Worm (Caenorhabditis elegans) whole organism, L4 larva: ENCODE results near the gene T01D1.5.
A peak's percentile ranks its signal among the peaks of the same experiment; 100 is the strongest.

ENCODE experiments used
- D1046.2 ChIP-seq: fragments of 200-800 bp; sonication (Bioruptor generic); IDR thresholded peaks from 2 replicates; pipeline ENCODE4 v1.3.6; 2022; ENCODE audit warnings: missing genetic modification characterization, missing compliant biosample characterization
- F26F4.8 ChIP-seq: fragments of 200-800 bp; sonication (Bioruptor generic); conservative IDR thresholded peaks from 2 replicates; pipeline ENCODE4 v1.3.6; 2022; ENCODE audit warnings: missing genetic modification characterization, missing compliant biosample characterization
- F49E8.2 ChIP-seq: sonication (generic microtip); optimal IDR thresholded peaks from 2 replicates; lab custom pipeline; 2016; ENCODE audit warnings: missing compliant biosample characterization, mild to moderate bottlenecking, missing genetic modification characterization, borderline replicate concordance
- Y105C5A.15 ChIP-seq: fragments of 200-800 bp; sonication (Bioruptor generic); IDR thresholded peaks from 2 replicates; pipeline ENCODE4 v1.3.6; 2022; ENCODE audit warnings: missing genetic modification characterization, missing compliant biosample characterization
- Y5F2A.4 ChIP-seq: fragments of 200-800 bp; sonication (Bioruptor generic); optimal IDR thresholded peaks from 2 replicates; lab custom pipeline; 2018; ENCODE audit warnings: mild to moderate bottlenecking, missing genetic modification characterization, missing compliant biosample characterization
- ZK546.5 ChIP-seq, 2 experiments: sonication (generic microtip); optimal IDR thresholded peaks; 2 replicates each; lab custom pipeline; 2017; ENCODE audit warnings: missing biosample characterization in 2 of 2, missing genetic modification characterization in 2 of 2
- aha-1 ChIP-seq: fragments of 150-350 bp; peaks from one replicate; lab custom pipeline; 2014; ENCODE audit warnings: missing biosample characterization, missing genetic modification characterization
- aly-2 ChIP-seq: sonication (generic microtip); optimal IDR thresholded peaks from 2 replicates; lab custom pipeline; 2018; ENCODE audit warnings: missing biosample characterization, missing genetic modification characterization
- arid-1 ChIP-seq: fragments of 200-800 bp; sonication (Bioruptor generic); conservative IDR thresholded peaks from 2 replicates; pipeline ENCODE4 v1.3.6; 2022; ENCODE audit warnings: missing genetic modification reagents, missing genetic modification characterization, missing compliant biosample characterization
- ceh-32 ChIP-seq: sonication (generic microtip); optimal IDR thresholded peaks from 2 replicates; lab custom pipeline; 2016; ENCODE audit warnings: mild to moderate bottlenecking, missing genetic modification characterization, missing compliant biosample characterization; ENCODE audit not compliant: poor library complexity
- ceh-44 ChIP-seq: fragments of 200-800 bp; sonication (Bioruptor generic); IDR thresholded peaks from 2 replicates; pipeline ENCODE4 v1.3.6; 2022; ENCODE audit warnings: missing genetic modification reagents, missing genetic modification characterization, missing compliant biosample characterization
- ceh-62 ChIP-seq: sonication (generic microtip); optimal IDR thresholded peaks from 2 replicates; lab custom pipeline; 2017; ENCODE audit warnings: missing biosample characterization, missing genetic modification characterization
- dmd-6 ChIP-seq: fragments of 200-800 bp; sonication (Bioruptor generic); IDR thresholded peaks from 2 replicates; pipeline ENCODE4 v1.3.6; 2022; ENCODE audit warnings: missing genetic modification reagents, missing genetic modification characterization, missing compliant biosample characterization
- dmd-8 ChIP-seq: fragments of 200-800 bp; sonication (Bioruptor generic); IDR thresholded peaks from 2 replicates; pipeline ENCODE4 v1.3.6; 2022; ENCODE audit warnings: missing genetic modification characterization, missing compliant biosample characterization
- dpl-1 ChIP-seq: fragments of 150-350 bp; optimal IDR thresholded peaks from 2 replicates; lab custom pipeline; 2014; ENCODE audit warnings: missing biosample characterization, missing genetic modification reagents, missing genetic modification characterization
- egl-27 ChIP-seq: sonication (generic microtip); optimal IDR thresholded peaks from 3 replicates; lab custom pipeline; 2017; ENCODE audit warnings: missing biosample characterization, missing genetic modification reagents, missing genetic modification characterization
- egl-43 ChIP-seq: fragments of 200-800 bp; sonication (Bioruptor generic); IDR thresholded peaks from 2 replicates; pipeline ENCODE4 v1.3.6; 2022; ENCODE audit warnings: missing genetic modification reagents, missing genetic modification characterization, missing compliant biosample characterization
- fkh-10 ChIP-seq: fragments of 150-350 bp; optimal IDR thresholded peaks from 2 replicates; lab custom pipeline; 2014; ENCODE audit warnings: missing biosample characterization, missing genetic modification reagents, missing genetic modification characterization
- lin-13 ChIP-seq: fragments of 150-350 bp; optimal IDR thresholded peaks from 2 replicates; lab custom pipeline; 2014; ENCODE audit warnings: missing biosample characterization, missing genetic modification reagents, missing genetic modification characterization
- lin-15B ChIP-seq: fragments of 150-350 bp; sonication (generic microtip); optimal IDR thresholded peaks from 3 replicates; lab custom pipeline; 2014; ENCODE audit warnings: missing biosample characterization, missing genetic modification characterization
- lin-38 ChIP-seq: fragments of 200-800 bp; sonication (Bioruptor generic); IDR thresholded peaks from 2 replicates; pipeline ENCODE4 v1.3.6; 2022; ENCODE audit warnings: missing genetic modification reagents, missing genetic modification characterization, missing compliant biosample characterization
- lin-39 ChIP-seq: fragments of 150-350 bp; optimal IDR thresholded peaks from 2 replicates; lab custom pipeline; 2014; ENCODE audit warnings: missing biosample characterization, missing genetic modification reagents, missing genetic modification characterization
- lir-3 ChIP-seq: sonication (generic microtip); optimal IDR thresholded peaks from 2 replicates; lab custom pipeline; 2016; ENCODE audit warnings: mild to moderate bottlenecking, missing genetic modification characterization, missing compliant biosample characterization
- lsy-2 ChIP-seq, 2 experiments: fragments of 150-350 bp in 1 of 2; sonication (generic microtip) in 1 of 2; optimal IDR thresholded peaks; 2 replicates each; lab custom pipeline; 2014 to 2017; ENCODE audit warnings: missing biosample characterization in 2 of 2, missing genetic modification characterization in 2 of 2
- mdl-1 ChIP-seq, 2 experiments: fragments of 150-350 bp in 1 of 2; sonication (generic microtip) in 1 of 2; optimal IDR thresholded peaks; 2 replicates each; lab custom pipeline; 2014 to 2017; ENCODE audit warnings: missing biosample characterization in 2 of 2, missing genetic modification characterization in 2 of 2
- mes-2 ChIP-seq: sonication (generic microtip); optimal IDR thresholded peaks from 2 replicates; lab custom pipeline; 2016; ENCODE audit warnings: missing genotype, mild to moderate bottlenecking, missing genetic modification characterization, missing compliant biosample characterization; ENCODE audit not compliant: poor library complexity, severe bottlenecking
- mxl-2 ChIP-seq: fragments of 200-800 bp; sonication (Bioruptor generic); conservative IDR thresholded peaks from 2 replicates; pipeline ENCODE4 v1.3.6; 2022; ENCODE audit warnings: missing genetic modification reagents, missing genetic modification characterization, missing compliant biosample characterization
- mxl-3 ChIP-seq: fragments of 200-800 bp; sonication (Bioruptor generic); optimal IDR thresholded peaks from 2 replicates; lab custom pipeline; 2018; ENCODE audit warnings: mild to moderate bottlenecking, missing genetic modification characterization, missing compliant biosample characterization
- nhr-111 ChIP-seq: fragments of 200-800 bp; sonication (Bioruptor generic); optimal IDR thresholded peaks from 2 replicates; lab custom pipeline; 2018; ENCODE audit warnings: mild to moderate bottlenecking, missing genetic modification characterization, missing compliant biosample characterization
- nhr-25 ChIP-seq: sonication (generic microtip); optimal IDR thresholded peaks from 2 replicates; lab custom pipeline; 2017; ENCODE audit warnings: missing genetic modification characterization, mild to moderate bottlenecking, missing compliant biosample characterization, antibody characterized with exemption, moderate library complexity, borderline replicate concordance; ENCODE audit not compliant: insufficient read depth
- nhr-28 ChIP-seq: fragments of 150-350 bp; optimal IDR thresholded peaks from 2 replicates; lab custom pipeline; 2014; ENCODE audit warnings: missing biosample characterization, missing genetic modification characterization
- nhr-41 ChIP-seq: fragments of 200-800 bp; sonication (Bioruptor generic); IDR thresholded peaks from 2 replicates; pipeline ENCODE4 v1.3.6; 2022; ENCODE audit warnings: missing genetic modification reagents, missing genetic modification characterization, missing compliant biosample characterization
- nhr-6 ChIP-seq: fragments of 150-350 bp; optimal IDR thresholded peaks from 2 replicates; lab custom pipeline; 2014; ENCODE audit warnings: missing biosample characterization, missing genetic modification characterization
- nhr-77 ChIP-seq: fragments of 150-350 bp; optimal IDR thresholded peaks from 2 replicates; lab custom pipeline; 2014; ENCODE audit warnings: missing biosample characterization, missing genetic modification characterization
- pha-4 ChIP-seq, 2 experiments: fragments of 150-350 bp in 1 of 2; fragments of 200-800 bp in 1 of 2; sonication (Bioruptor generic) in 1 of 2; IDR thresholded peaks in 1 of 2; optimal IDR thresholded peaks in 1 of 2; 2 replicates each; pipeline versions ENCODE4 v1.3.6 to Lab custom; 2014 to 2022; ENCODE audit warnings: missing genetic modification characterization in 2 of 2, missing genetic modification reagents in 2 of 2, missing biosample characterization in 1 of 2, missing compliant biosample characterization in 1 of 2
- saeg-2 ChIP-seq: fragments of 200-800 bp; sonication (Bioruptor generic); IDR thresholded peaks from 2 replicates; pipeline ENCODE4 v1.3.6; 2022; ENCODE audit warnings: missing genetic modification reagents, missing genetic modification characterization, missing compliant biosample characterization
- set-16 ChIP-seq: fragments of 200-800 bp; sonication (Bioruptor generic); IDR thresholded peaks from 2 replicates; pipeline ENCODE4 v1.3.6; 2022; ENCODE audit warnings: missing genetic modification reagents, missing genetic modification characterization, missing compliant biosample characterization
- snpc-4 ChIP-seq: fragments of 150-350 bp; optimal IDR thresholded peaks from 2 replicates; lab custom pipeline; 2014; ENCODE audit warnings: missing biosample characterization, missing genetic modification characterization
- tag-97 ChIP-seq: fragments of 200-800 bp; sonication (Bioruptor generic); IDR thresholded peaks from 2 replicates; pipeline ENCODE4 v1.3.6; 2022; ENCODE audit warnings: missing genetic modification characterization, missing compliant biosample characterization
- tra-1 ChIP-seq: fragments of 200-800 bp; sonication (Bioruptor generic); IDR thresholded peaks from 2 replicates; pipeline ENCODE4 v1.3.6; 2022; ENCODE audit warnings: missing genetic modification reagents, missing genetic modification characterization, missing compliant biosample characterization
- unc-130 ChIP-seq: sonication (generic microtip); optimal IDR thresholded peaks from 2 replicates; lab custom pipeline; 2016; ENCODE audit warnings: missing genetic modification reagents, missing genetic modification characterization, missing compliant biosample characterization
- unc-39 ChIP-seq: sonication (generic microtip); optimal IDR thresholded peaks from 2 replicates; lab custom pipeline; 2017; ENCODE audit warnings: missing biosample characterization, missing genetic modification characterization
- unc-62 ChIP-seq, 3 experiments: fragments of 150-350 bp in 1 of 3; sonication (generic microtip); optimal IDR thresholded peaks in 2 of 3; peaks in 1 of 3; 1 replicate in 1 of 3; 2 replicates in 2 of 3; lab custom pipeline; 2014 to 2017; ENCODE audit warnings: missing biosample characterization in 3 of 3, missing genetic modification characterization in 3 of 3, missing genetic modification reagents in 3 of 3, missing genotype in 1 of 3
- vab-7 ChIP-seq: fragments of 200-800 bp; sonication (Bioruptor generic); IDR thresholded peaks from 2 replicates; pipeline ENCODE4 v1.3.6; 2022; ENCODE audit warnings: missing genetic modification reagents, missing genetic modification characterization, missing compliant biosample characterization
- zip-11 ChIP-seq: fragments of 200-800 bp; sonication (Bioruptor generic); IDR thresholded peaks from 2 replicates; pipeline ENCODE4 v1.3.6; 2022; ENCODE audit warnings: missing genetic modification characterization, missing compliant biosample characterization
- zip-2 ChIP-seq: fragments of 150-350 bp; optimal IDR thresholded peaks from 2 replicates; lab custom pipeline; 2014; ENCODE audit warnings: missing biosample characterization, missing genetic modification characterization

T01D1.5 gene

ce11 chrII:221212-221611 is 32.3 kb upstream of the T01D1.5 start (continued):
- TF ChIP-seq lin-39 (tag; lab: Kevin White, UChicago) (no peak), unc-62 (GFP tag; optimal IDR thresholded peaks at IDR 0.05 in 1 of 2; lab: Kevin White, UChicago) (peak in 1 of 2 experiments; percentile 98), unc-62 (tag; optimal IDR thresholded peaks at IDR 0.05; lab: Kevin White, UChicago) (no peak), dmd-8 (GFP tag; lab: Robert Waterston, UW) (no peak), lin-15B (tag; lab: Kevin White, UChicago) (no peak), mdl-1 (tag; optimal IDR thresholded peaks at IDR 0.05; lab: Kevin White, UChicago) (peak; percentile 39 to 92), saeg-2 (GFP tag; lab: Robert Waterston, UW) (no peak), unc-39 (tag; lab: Kevin White, UChicago) (no peak), nhr-28 (peak; percentile 86), ceh-62 (tag; lab: Kevin White, UChicago) (no peak), ZK546.5 (tag; optimal IDR thresholded peaks at IDR 0.05; lab: Kevin White, UChicago) (no peak), arid-1 (GFP tag; lab: Robert Waterston, UW) (no peak), nhr-6 (tag; lab: Kevin White, UChicago) (peak; percentile 68), lsy-2 (tag; optimal IDR thresholded peaks at IDR 0.05; lab: Kevin White, UChicago) (peak; percentile 53 to 74), tag-97 (GFP tag; lab: Robert Waterston, UW) (no peak), nhr-41 (GFP tag; lab: Robert Waterston, UW) (no peak), unc-130 (GFP tag; lab: Kevin White, UChicago) (no peak), F49E8.2 (tag; lab: Kevin White, UChicago) (no peak)

ce11 chrII:220602-221001 is 31.7 kb upstream of the T01D1.5 start, which contains the start of gene ubxn-3:
Gene ubxn-3 (minus strand): TSS chrII:220667.
- TF ChIP-seq egl-43 (GFP tag; lab: Robert Waterston, UW) (no peak), aly-2 (tag; lab: Kevin White, UChicago) (no peak), F49E8.2 (tag; lab: Kevin White, UChicago) (peak; percentile 16), Y5F2A.4 (no peak), ceh-32 (tag; lab: Kevin White, UChicago) (no peak), lsy-2 (tag; optimal IDR thresholded peaks at IDR 0.05; lab: Kevin White, UChicago) (peak in 1 of 2 experiments; percentile 7), dmd-6 (no peak), dpl-1 (no peak), pha-4 (GFP tag; IDR thresholded peaks at IDR 0.05; lab: Robert Waterston, UW) (no peak), pha-4 (tag; optimal IDR thresholded peaks at IDR 0.05; lab: Kevin White, UChicago) (no peak), mdl-1 (tag; optimal IDR thresholded peaks at IDR 0.05; lab: Kevin White, UChicago) (no peak), lin-13 (GFP tag; lab: Kevin White, UChicago) (no peak), F26F4.8 (GFP tag; lab: Robert Waterston, UW) (no peak), nhr-25 (tag; lab: Kevin White, UChicago) (no peak), snpc-4 (tag; lab: Kevin White, UChicago) (no peak), D1046.2 (GFP tag; lab: Robert Waterston, UW) (no peak), lin-38 (peak; percentile 43), vab-7 (no peak), tag-97 (GFP tag; lab: Robert Waterston, UW) (no peak), fkh-10 (no peak), nhr-111 (GFP tag; lab: Kevin White, UChicago) (no peak)

ce11 chrII:219846-220503 is 31.1 kb upstream of the T01D1.5 start:
- TF ChIP-seq nhr-77 (tag; lab: Kevin White, UChicago): no peak
- TF ChIP-seq F26F4.8 (GFP tag; lab: Robert Waterston, UW): no peak
- TF ChIP-seq ceh-44: no peak
- TF ChIP-seq egl-27: no peak
- TF ChIP-seq mxl-3: no peak
- TF ChIP-seq aha-1: peak; percentile 70
- 0 out of 2 replicates have a peak, but pooled peaks have one; percentile 35 for TF ChIP-seq D1046.2 (GFP tag; lab: Robert Waterston, UW)
- TF ChIP-seq zip-2 (tag; lab: Kevin White, UChicago): no peak
- TF ChIP-seq zip-11: no peak
- TF ChIP-seq mes-2 (tag; lab: Kevin White, UChicago): no peak
- no peak for TF ChIP-seq tra-1 (GFP tag; lab: Robert Waterston, UW)
- TF ChIP-seq set-16 (GFP tag; lab: Robert Waterston, UW): peak; percentile 53; the same call in 1 of the 2 replicates
- TF ChIP-seq Y105C5A.15 (GFP tag; lab: Robert Waterston, UW): no peak
- TF ChIP-seq vab-7: no peak; the same call in 1 of the 2 replicates
- no peak for TF ChIP-seq ceh-62 (tag; lab: Kevin White, UChicago)
- TF ChIP-seq mxl-2: no peak
- TF ChIP-seq lir-3 (tag; lab: Kevin White, UChicago): no peak
